Fruit fly (Drosophila melanogaster): Measurements from ENCODE around the gene CG13856.

DNA sequence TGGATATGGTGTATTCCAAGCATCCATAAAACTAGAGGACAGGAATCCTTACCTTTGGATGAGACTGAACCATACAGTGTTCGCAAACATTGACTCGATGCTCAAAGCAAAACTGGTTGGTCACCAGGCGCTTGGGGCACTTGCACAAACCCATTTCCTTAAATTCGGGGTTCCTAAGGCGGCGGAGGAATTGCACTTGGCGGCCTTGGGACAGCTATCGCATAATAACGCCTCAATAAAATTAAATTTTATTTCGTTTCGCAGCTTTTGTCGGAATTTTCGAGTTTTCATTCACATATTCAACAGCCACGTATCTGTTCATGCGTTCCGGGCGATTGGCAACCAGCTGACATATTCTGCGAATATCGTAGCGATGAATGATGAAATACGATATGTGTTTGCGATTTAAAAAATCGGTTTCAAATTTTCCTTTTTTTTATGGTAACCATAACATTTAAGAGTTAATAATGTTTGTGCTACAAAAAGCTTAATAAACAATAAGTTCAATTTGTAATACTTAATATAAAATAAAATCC is 36.7 kb upstream of the CG13856 start, which contains the start of gene CG5382:
- TF ChIP-seq fkh (GFP tag; optimal IDR thresholded peaks at IDR 0.05) (no peak), dsx (GFP tag; optimal IDR thresholded peaks at IDR 0.05; ENCODE audit: poor library complexity, severe bottlenecking) (no peak), spab (GFP tag; optimal IDR thresholded peaks at IDR 0.05) (no peak), net (GFP tag; optimal IDR thresholded peaks at IDR 0.05) (no peak), salr (GFP tag; optimal IDR thresholded peaks at IDR 0.05) (no peak), Sox102F (GFP tag; optimal IDR thresholded peaks at IDR 0.05) (no peak), CG1621 (tag; optimal IDR thresholded peaks at IDR 0.05) (no peak)
